Worm (Caenorhabditis elegans): ENCODE results near the gene mob-4.

mob-4 gene

ce11 chrIII:8216224-8216623 lies 8.7 kb upstream of the mob-4 start, which contains the start of gene unc-86:
TSS of gene unc-86 (minus strand) at chrIII:8216336.
- TF ChIP-seq M03D4.4 (tag; optimal IDR thresholded peaks at IDR 0.05) (no peak), lsy-2 (tag; optimal IDR thresholded peaks at IDR 0.05) (peak; percentile 55)

DNA sequence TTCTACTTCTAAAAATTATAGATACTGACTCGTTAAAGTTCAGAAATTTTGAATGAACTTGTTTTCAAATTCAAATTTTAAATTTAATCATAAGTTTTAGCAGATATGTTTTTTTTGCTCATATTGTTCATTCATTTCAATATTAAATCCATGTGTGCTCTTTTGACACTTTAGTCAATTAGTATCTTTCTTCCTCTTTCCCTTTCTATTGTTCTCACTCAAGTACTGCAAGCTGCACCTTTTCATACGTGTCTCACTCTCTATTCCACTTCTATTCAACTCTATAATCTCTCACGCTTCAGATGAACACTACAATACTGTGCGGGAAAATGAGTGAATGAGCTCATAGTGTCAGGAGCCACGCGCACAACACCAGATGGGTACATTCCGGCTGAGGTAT lies 7.0 kb upstream of the mob-4 start, which contains the start of gene C30A5.16:
TSS of gene C30A5.16 (plus strand) at position 301 of the 400 bp plus-strand sequence.
- TF ChIP-seq unc-39 (tag; optimal IDR thresholded peaks at IDR 0.05) (no peak), cnd-1 (tag; optimal IDR thresholded peaks at IDR 0.05) (no peak), nhr-237 (tag; optimal IDR thresholded peaks at IDR 0.05) (no peak), drap-1 (GFP tag; optimal IDR thresholded peaks at IDR 0.05) (no peak), blmp-1 (tag; optimal IDR thresholded peaks at IDR 0.05) (no peak), nhr-28 (tag; optimal IDR thresholded peaks at IDR 0.05) (no peak), sptf-1 (tag; optimal IDR thresholded peaks at IDR 0.05) (no peak), ceh-39 (tag; optimal IDR thresholded peaks at IDR 0.05) (no peak), unc-62 (GFP tag; optimal IDR thresholded peaks at IDR 0.05) (no peak), nhr-76 (tag; optimal IDR thresholded peaks at IDR 0.05) (no peak), snpc-4 (tag; optimal IDR thresholded peaks at IDR 0.05) (no peak)

DNA sequence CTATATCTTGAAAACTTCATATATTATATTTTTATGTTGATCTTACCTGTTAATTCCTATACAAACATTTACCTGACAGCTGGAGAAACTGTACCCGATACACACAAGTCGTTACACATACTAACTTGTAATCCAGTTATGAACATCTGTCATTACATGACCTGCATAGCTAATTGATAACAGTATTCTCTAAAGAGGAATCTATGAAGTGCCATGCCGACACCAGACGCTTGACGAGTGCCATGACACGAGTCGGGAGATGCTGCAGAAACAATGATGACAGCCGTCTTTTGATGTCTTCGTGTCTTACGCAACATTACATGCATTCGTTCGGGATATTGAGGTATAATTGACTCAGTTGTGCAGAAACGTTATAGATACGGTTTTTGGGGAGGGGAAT lies 4.8 kb upstream of the mob-4 start:
- no peak for TF ChIP-seq hlh-1 (tag; optimal IDR thresholded peaks at IDR 0.05)
- TF ChIP-seq zip-8 (tag; optimal IDR thresholded peaks at IDR 0.05): peak; percentile 27
- no peak for TF ChIP-seq ceh-39 (tag; optimal IDR thresholded peaks at IDR 0.05)
- peak; percentile 31 for TF ChIP-seq nhr-2 (tag; optimal IDR thresholded peaks at IDR 0.05)

DNA sequence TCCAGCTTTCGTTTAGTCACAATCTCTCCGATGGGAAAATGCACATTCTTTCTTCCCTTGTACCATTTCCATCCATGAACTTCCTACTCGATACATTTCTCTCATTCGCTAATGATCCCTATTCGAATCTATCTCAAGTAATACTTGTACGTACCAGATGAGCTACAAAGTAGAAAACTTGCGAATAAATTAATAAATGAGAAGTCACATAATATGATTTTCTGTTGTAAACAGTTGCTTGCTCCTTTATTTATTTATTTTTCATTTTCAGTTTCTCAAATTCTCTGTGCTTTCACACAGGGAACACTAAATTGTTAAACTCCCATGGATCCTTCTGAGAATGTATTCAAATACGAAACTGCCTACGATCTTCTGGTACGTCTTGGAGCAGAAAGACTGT lies 1.3 kb downstream of the mob-4 start, which contains the start of gene rfs-1:
TSS of gene rfs-1 (plus strand) at position 301 of the 400 bp plus-strand sequence.
- TF ChIP-seq ztf-11 (tag; optimal IDR thresholded peaks at IDR 0.05) (no peak), tbx-8 (GFP tag; optimal IDR thresholded peaks at IDR 0.05) (no peak)

- TF ChIP-seq sem-2 (GFP tag; optimal IDR thresholded peaks at IDR 0.05) (no peak), snpc-4 (tag; optimal IDR thresholded peaks at IDR 0.05) (no peak), mab-5 (tag; optimal IDR thresholded peaks at IDR 0.05) (no peak), ceh-83 (GFP tag; optimal IDR thresholded peaks at IDR 0.05) (no peak), bed-3 (GFP tag; optimal IDR thresholded peaks at IDR 0.05) (no peak), unc-39 (tag; optimal IDR thresholded peaks at IDR 0.05) (no peak), lin-13 (tag; optimal IDR thresholded peaks at IDR 0.05) (no peak), mls-2 (tag; optimal IDR thresholded peaks at IDR 0.05) (peak; percentile 35), lin-32 (GFP tag; optimal IDR thresholded peaks at IDR 0.05) (no peak), tbx-8 (GFP tag; optimal IDR thresholded peaks at IDR 0.05) (no peak), nhr-237 (tag; optimal IDR thresholded peaks at IDR 0.05) (no peak), flh-1 (GFP tag; optimal IDR thresholded peaks at IDR 0.05) (no peak), nhr-76 (tag; optimal IDR thresholded peaks at IDR 0.05) (no peak), nhr-2 (tag; optimal IDR thresholded peaks at IDR 0.05) (no peak), drap-1 (GFP tag; optimal IDR thresholded peaks at IDR 0.05) (peak; percentile 34), ztf-11 (tag; optimal IDR thresholded peaks at IDR 0.05) (no peak), ces-1 (GFP tag; optimal IDR thresholded peaks at IDR 0.05) (no peak), cnd-1 (tag; optimal IDR thresholded peaks at IDR 0.05) (no peak), nhr-12 (tag; optimal IDR thresholded peaks at IDR 0.05) (no peak), nhr-28 (tag; optimal IDR thresholded peaks at IDR 0.05) (no peak), blmp-1 (tag; optimal IDR thresholded peaks at IDR 0.05) (no peak), M03D4.4 (tag; optimal IDR thresholded peaks at IDR 0.05) (no peak), lsy-2 (tag; optimal IDR thresholded peaks at IDR 0.05) (no peak), ceh-39 (tag; optimal IDR thresholded peaks at IDR 0.05) (no peak), elt-3 (tag; optimal IDR thresholded peaks at IDR 0.05) (no peak), ham-2 (GFP tag; optimal IDR thresholded peaks at IDR 0.05) (peak; percentile 33), ceh-43 (GFP tag; optimal IDR thresholded peaks at IDR 0.05) (no peak), sptf-1 (tag; optimal IDR thresholded peaks at IDR 0.05) (no peak), unc-120 (tag; optimal IDR thresholded peaks at IDR 0.05; ENCODE audit: poor library complexity, severe bottlenecking) (peak; percentile 71), hlh-1 (tag; optimal IDR thresholded peaks at IDR 0.05) (no peak), zip-8 (tag; optimal IDR thresholded peaks at IDR 0.05) (no peak), mep-1 (tag; optimal IDR thresholded peaks at IDR 0.05) (no peak), pha-4 (tag; optimal IDR thresholded peaks at IDR 0.05) (no peak)
Measured at ce11 chrIII:8227511-8227910, 2.6 kb downstream of the mob-4 start, which contains the start of gene fbxl-1. TSS of gene fbxl-1 (plus strand) at chrIII:8227830.
